Worm (Caenorhabditis elegans): ENCODE measurements around the gene F26G1.10.

ce11 chrII:4726750-4727384, 47.3 kb upstream of the F26G1.10 start:
- no peak for TF ChIP-seq lin-13 (tag; optimal IDR thresholded peaks at IDR 0.05)
- no peak for TF ChIP-seq snpc-4 (tag; optimal IDR thresholded peaks at IDR 0.05)
- no peak for TF ChIP-seq zip-8 (tag; optimal IDR thresholded peaks at IDR 0.05)

Measured in whole organism, mixed stage, embryonic.